Worm (Caenorhabditis elegans) whole organism, L3 larva: ENCODE measurements around the gene W03H9.2.

Experiments used
- R02D3.7 ChIP-seq: fragments of 150-350 bp; optimal IDR thresholded peaks from 2 replicates; lab custom pipeline; 2014; ENCODE audit warnings: missing biosample characterization, missing genetic modification characterization
- ZK546.5 ChIP-seq: sonication (generic microtip); optimal IDR thresholded peaks from 2 replicates; lab custom pipeline; 2017; ENCODE audit warnings: missing biosample characterization, missing genetic modification characterization
- aly-2 ChIP-seq: fragments of 150-350 bp; optimal IDR thresholded peaks from 2 replicates; lab custom pipeline; 2014; ENCODE audit warnings: missing biosample characterization, missing genetic modification characterization
- ama-1 ChIP-seq: fragments of 150-350 bp; optimal IDR thresholded peaks from 2 replicates; lab custom pipeline; 2018
- ceh-28 ChIP-seq: fragments of 150-350 bp; optimal IDR thresholded peaks from 2 replicates; lab custom pipeline; 2014; ENCODE audit warnings: missing biosample characterization, missing genetic modification reagents, missing genetic modification characterization
- ceh-82 ChIP-seq: fragments of 150-350 bp; optimal IDR thresholded peaks from 2 replicates; lab custom pipeline; 2014; ENCODE audit warnings: missing biosample characterization, missing genetic modification characterization
- ceh-9 ChIP-seq: sonication (generic microtip); optimal IDR thresholded peaks from 2 replicates; lab custom pipeline; 2018; ENCODE audit warnings: missing biosample characterization, missing genetic modification characterization
- daf-12 ChIP-seq: fragments of 150-350 bp; optimal IDR thresholded peaks from 2 replicates; lab custom pipeline; 2014; ENCODE audit warnings: missing biosample characterization, missing genetic modification reagents, missing genetic modification characterization
- elt-1 ChIP-seq: fragments of 150-350 bp; optimal IDR thresholded peaks from 2 replicates; lab custom pipeline; 2014; ENCODE audit warnings: missing biosample characterization, missing genetic modification characterization
- elt-3 ChIP-seq, 3 experiments: fragments of 150-350 bp in 1 of 3; sonication (generic microtip) in 2 of 3; optimal IDR thresholded peaks; 2 replicates in 2 of 3; 4 replicates in 1 of 3; lab custom pipeline; 2014 to 2017; ENCODE audit warnings: missing biosample characterization in 3 of 3, missing genetic modification characterization in 3 of 3
- eor-1 ChIP-seq, 2 experiments: fragments of 150-350 bp; optimal IDR thresholded peaks; 2 replicates each; lab custom pipeline; 2014 to 2018; ENCODE audit warnings: missing biosample characterization in 2 of 2, missing genetic modification characterization in 2 of 2
- fkh-10 ChIP-seq: sonication (generic microtip); optimal IDR thresholded peaks from 2 replicates; lab custom pipeline; 2017; ENCODE audit warnings: missing biosample characterization, missing genetic modification reagents, missing genetic modification characterization
- fkh-2 ChIP-seq: fragments of 150-350 bp; optimal IDR thresholded peaks from 2 replicates; lab custom pipeline; 2014; ENCODE audit warnings: missing biosample characterization, missing genetic modification reagents, missing genetic modification characterization
- hmg-11 ChIP-seq: sonication (generic microtip); optimal IDR thresholded peaks from 2 replicates; lab custom pipeline; 2016; ENCODE audit warnings: missing genetic modification characterization, missing compliant biosample characterization
- lin-39 ChIP-seq: fragments of 150-350 bp; optimal IDR thresholded peaks from 2 replicates; lab custom pipeline; 2018; ENCODE audit warnings: missing biosample characterization, missing genetic modification reagents, missing genetic modification characterization
- mdl-1 ChIP-seq: fragments of 150-350 bp; optimal IDR thresholded peaks from 2 replicates; lab custom pipeline; 2014; ENCODE audit warnings: missing biosample characterization, missing genetic modification characterization
- mml-1 ChIP-seq: fragments of 150-350 bp; sonication (generic microtip); optimal IDR thresholded peaks from 3 replicates; lab custom pipeline; 2014; ENCODE audit warnings: missing biosample characterization, missing genetic modification characterization
- nfya-1 ChIP-seq: sonication (generic microtip); optimal IDR thresholded peaks from 2 replicates; lab custom pipeline; 2017; ENCODE audit warnings: missing genetic modification characterization, mild to moderate bottlenecking, missing compliant biosample characterization, antibody characterized with exemption, moderate library complexity; ENCODE audit not compliant: insufficient read depth
- nhr-23 ChIP-seq: fragments of 150-350 bp; optimal IDR thresholded peaks from 2 replicates; lab custom pipeline; 2014; ENCODE audit warnings: missing biosample characterization, missing genetic modification reagents, missing genetic modification characterization
- nhr-237 ChIP-seq: fragments of 150-350 bp; optimal IDR thresholded peaks from 2 replicates; lab custom pipeline; 2014; ENCODE audit warnings: missing biosample characterization, missing genetic modification characterization
- nhr-25 ChIP-seq: sonication (generic microtip); optimal IDR thresholded peaks from 2 replicates; lab custom pipeline; 2017; ENCODE audit warnings: missing biosample characterization, missing genetic modification characterization
- nhr-28 ChIP-seq: fragments of 150-350 bp; optimal IDR thresholded peaks from 2 replicates; lab custom pipeline; 2014; ENCODE audit warnings: missing biosample characterization, missing genetic modification characterization
- nhr-43 ChIP-seq: sonication (generic microtip); optimal IDR thresholded peaks from 2 replicates; lab custom pipeline; 2016; ENCODE audit warnings: mild to moderate bottlenecking, missing genetic modification characterization, missing compliant biosample characterization; ENCODE audit not compliant: poor library complexity, severe bottlenecking
- nhr-67 ChIP-seq: fragments of 150-350 bp; optimal IDR thresholded peaks from 2 replicates; lab custom pipeline; 2014; ENCODE audit warnings: missing biosample characterization, missing genetic modification characterization
- nhr-76 ChIP-seq: fragments of 150-350 bp; sonication (generic microtip); optimal IDR thresholded peaks from 5 replicates; lab custom pipeline; 2014; ENCODE audit warnings: missing biosample characterization, missing genetic modification characterization
- nhr-77 ChIP-seq: fragments of 150-350 bp; optimal IDR thresholded peaks from 2 replicates; lab custom pipeline; 2014; ENCODE audit warnings: missing biosample characterization, missing genetic modification characterization
- pha-4 ChIP-seq: fragments of 150-350 bp; optimal IDR thresholded peaks from 2 replicates; lab custom pipeline; 2014; ENCODE audit warnings: missing biosample characterization, missing genetic modification reagents, missing genetic modification characterization
- pqm-1 ChIP-seq: fragments of 150-350 bp; optimal IDR thresholded peaks from 2 replicates; lab custom pipeline; 2017; ENCODE audit warnings: missing biosample characterization, missing genetic modification characterization, inconsistent platforms
- skn-1 ChIP-seq: fragments of 150-350 bp; optimal IDR thresholded peaks from 2 replicates; lab custom pipeline; 2014; ENCODE audit warnings: missing biosample characterization, missing genetic modification characterization
- snpc-4 ChIP-seq: fragments of 150-350 bp; optimal IDR thresholded peaks from 2 replicates; lab custom pipeline; 2014; ENCODE audit warnings: missing biosample characterization, missing genetic modification characterization
- tbx-2 ChIP-seq: sonication (generic microtip); optimal IDR thresholded peaks from 2 replicates; lab custom pipeline; 2016; ENCODE audit warnings: mild to moderate bottlenecking, missing genetic modification characterization, missing compliant biosample characterization
- unc-39 ChIP-seq: sonication (generic microtip); optimal IDR thresholded peaks from 4 replicates; lab custom pipeline; 2017; ENCODE audit warnings: missing biosample characterization, missing genetic modification characterization
- ztf-11 ChIP-seq: fragments of 150-350 bp; optimal IDR thresholded peaks from 2 replicates; lab custom pipeline; 2014; ENCODE audit warnings: missing biosample characterization, missing genetic modification characterization
- ztf-4 ChIP-seq: fragments of 150-350 bp; optimal IDR thresholded peaks from 2 replicates; lab custom pipeline; 2014; ENCODE audit warnings: missing biosample characterization, missing genetic modification characterization

W03H9.2 gene

DNA sequence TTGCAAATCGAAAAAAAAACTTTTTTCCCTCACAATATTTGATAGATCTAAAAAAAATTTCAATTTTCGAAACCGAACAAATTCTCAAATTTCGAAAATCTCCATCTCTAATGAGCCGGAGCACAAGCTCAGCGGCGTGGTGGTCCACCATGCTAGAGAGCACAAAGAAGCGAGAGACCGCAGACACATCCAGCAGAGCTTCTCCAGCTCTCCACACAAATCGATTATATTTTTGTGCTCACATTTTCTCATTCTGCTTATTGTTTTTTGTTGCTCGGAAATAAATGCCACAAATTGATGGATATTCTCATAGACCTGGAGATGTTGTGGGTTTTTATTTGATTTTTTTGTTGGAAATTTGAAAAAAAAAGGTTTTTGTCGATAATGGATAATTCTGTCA, 41.6 kb downstream of the W03H9.2 start:
- TF ChIP-seq nhr-43 (tag; lab: Kevin White, UChicago) (no peak), skn-1 (tag; lab: Kevin White, UChicago) (no peak), mml-1 (tag; lab: Kevin White, UChicago) (no peak), hmg-11 (tag; lab: Kevin White, UChicago) (peak; percentile 18), ceh-9 (tag; lab: Kevin White, UChicago) (no peak), ceh-28 (tag; lab: Kevin White, UChicago) (peak; percentile 23), nfya-1 (peak; percentile 34), pqm-1 (no peak), lin-39 (tag; lab: Kevin White, UChicago) (no peak), R02D3.7 (tag; lab: Kevin White, UChicago) (no peak), ama-1 (no peak)

DNA sequence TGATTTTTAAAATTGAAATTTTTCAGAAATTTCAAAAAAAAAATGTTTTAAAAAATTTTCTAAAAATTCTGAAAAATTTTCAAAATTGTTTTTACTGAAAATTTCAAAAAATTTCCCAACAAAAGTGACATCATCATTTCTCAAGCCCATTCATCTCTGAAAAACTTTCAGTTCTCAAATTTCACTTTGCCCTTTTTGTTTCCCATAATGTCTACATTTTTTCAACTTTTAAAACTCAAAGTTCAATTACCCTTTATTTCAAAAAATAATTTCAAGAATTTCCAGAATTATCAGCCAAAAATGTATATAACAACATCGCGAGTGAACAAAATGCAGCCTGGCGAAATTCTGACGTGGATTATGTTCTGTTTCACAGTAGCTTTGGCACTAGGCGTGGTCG, 42.7 kb downstream of the W03H9.2 start, which contains the start of gene bkip-1:
TSS of gene bkip-1 (plus strand) at position 301 of the 400 bp plus-strand sequence.
- TF ChIP-seq mdl-1 (tag; lab: Kevin White, UChicago) (no peak), pha-4 (no peak), tbx-2 (tag; lab: Kevin White, UChicago) (no peak), pqm-1 (no peak)

DNA sequence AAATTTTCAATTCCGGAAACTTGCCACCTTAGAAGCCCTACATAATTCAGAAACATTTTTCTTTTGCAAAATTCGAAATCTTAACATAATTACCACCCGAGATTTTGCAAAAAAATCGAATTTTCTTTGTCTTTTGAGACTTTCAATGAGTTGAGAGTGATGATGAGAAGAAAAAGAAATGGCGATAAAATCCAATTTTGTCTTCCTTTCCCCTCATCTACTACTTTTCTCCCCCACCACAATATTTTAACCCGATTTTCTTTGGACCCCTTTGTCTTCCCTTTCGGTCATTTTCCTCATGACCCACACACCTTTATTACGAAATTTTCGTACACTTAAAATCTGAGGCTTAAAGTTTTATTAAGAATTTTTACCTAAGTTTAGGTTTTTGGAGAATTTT, 45.3 kb downstream of the W03H9.2 start:
- no peak for TF ChIP-seq lin-39 (tag; lab: Kevin White, UChicago)
- no peak for TF ChIP-seq elt-1 (tag; lab: Kevin White, UChicago)
- peak; percentile 4 for TF ChIP-seq fkh-10
- no peak for TF ChIP-seq hmg-11 (tag; lab: Kevin White, UChicago)

DNA sequence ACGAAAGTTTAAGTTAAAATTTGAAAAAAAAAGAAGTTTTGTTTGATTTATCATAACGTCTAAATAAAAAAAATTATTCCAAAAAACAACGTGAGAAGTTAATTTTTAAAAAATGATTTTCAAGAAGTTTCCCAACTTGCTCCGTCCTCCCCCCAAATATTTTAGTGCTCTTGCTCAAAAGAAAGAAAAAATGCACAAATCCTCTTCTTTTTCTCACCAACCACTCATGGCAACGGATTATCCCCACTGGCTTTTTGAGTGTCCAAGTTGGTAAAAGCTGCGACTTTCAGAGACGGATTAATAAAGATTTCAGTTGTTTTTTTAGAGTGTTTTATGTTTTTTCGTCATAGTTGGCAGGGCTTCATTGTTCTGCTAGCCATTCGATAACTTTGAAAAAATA, 46.2 kb downstream of the W03H9.2 start, which contains the start of gene Y39G8C.2:
TSS of gene Y39G8C.2 (minus strand) at position 101 of the 400 bp plus-strand sequence.
- no peak for TF ChIP-seq fkh-2 (tag; lab: Kevin White, UChicago)
- no peak for TF ChIP-seq aly-2
- no peak for TF ChIP-seq nhr-28 (tag; lab: Kevin White, UChicago)
- TF ChIP-seq fkh-10: no peak
- TF ChIP-seq, all 47 proteins: peak for 0

DNA sequence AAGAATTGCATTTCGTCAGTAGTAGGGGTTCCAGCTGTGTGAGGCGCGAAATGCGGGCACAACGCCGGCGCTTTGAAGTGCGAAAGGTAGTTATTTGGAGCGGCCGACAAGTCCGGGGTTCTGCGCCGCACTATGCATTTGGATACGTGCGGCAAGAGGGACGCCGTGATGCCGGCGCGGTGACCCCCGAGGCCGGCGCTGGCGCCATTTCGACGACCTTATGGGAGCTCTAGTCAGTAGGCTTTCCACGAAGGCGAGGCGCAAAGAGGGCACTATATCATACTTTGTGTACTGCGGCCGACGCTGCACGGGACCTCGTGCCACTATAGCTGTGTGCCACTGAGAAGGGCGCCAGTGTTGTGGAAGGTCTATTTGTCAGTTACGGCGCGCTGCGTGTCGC, 46.9 kb downstream of the W03H9.2 start:
- TF ChIP-seq R02D3.7 (tag; lab: Kevin White, UChicago): no peak
- no peak for TF ChIP-seq nhr-67 (tag; lab: Kevin White, UChicago)
- no peak for TF ChIP-seq unc-39 (tag; lab: Kevin White, UChicago)
- no peak for TF ChIP-seq nhr-23 (tag; lab: Kevin White, UChicago)
- no peak for TF ChIP-seq ztf-11
- no peak for TF ChIP-seq ztf-4 (tag; lab: Kevin White, UChicago)
- TF ChIP-seq nhr-43 (tag; lab: Kevin White, UChicago): no peak
- no peak for TF ChIP-seq nhr-77 (tag; lab: Kevin White, UChicago)
- no peak for TF ChIP-seq ZK546.5 (tag; lab: Kevin White, UChicago)
- TF ChIP-seq ceh-82 (tag; lab: Kevin White, UChicago): no peak
- TF ChIP-seq eor-1 (tag; optimal IDR thresholded peaks at IDR 0.05; lab: Kevin White, UChicago): no peak
- no peak for TF ChIP-seq hmg-11 (tag; lab: Kevin White, UChicago)
- TF ChIP-seq, all 47 proteins: peak for 0

DNA sequence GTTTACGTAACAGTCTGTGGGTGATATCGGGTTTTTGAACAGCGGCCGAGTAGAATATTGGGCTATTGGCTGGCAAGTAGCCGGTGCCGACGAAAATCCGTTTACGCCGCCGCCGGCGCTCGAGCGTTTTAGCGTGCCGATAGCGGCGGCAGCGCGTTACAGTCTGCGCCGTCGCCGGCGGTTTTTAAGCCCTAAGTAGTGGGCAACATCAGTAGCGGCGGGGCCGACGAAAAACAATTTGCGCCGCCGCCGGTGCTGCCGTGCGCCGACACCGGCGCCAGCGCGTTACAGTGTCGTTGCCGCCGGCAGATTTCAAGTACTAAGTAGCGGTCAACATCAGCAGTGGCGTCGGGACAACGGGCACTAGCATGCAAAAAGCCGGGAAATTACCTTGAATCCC, 47.8 kb downstream of the W03H9.2 start:
- TF ChIP-seq nhr-76 (tag; lab: Kevin White, UChicago) (no peak), snpc-4 (tag; lab: Kevin White, UChicago) (no peak), daf-12 (tag; lab: Kevin White, UChicago) (no peak), elt-3 (tag; optimal IDR thresholded peaks at IDR 0.05; lab: Kevin White, UChicago) (no peak)

DNA sequence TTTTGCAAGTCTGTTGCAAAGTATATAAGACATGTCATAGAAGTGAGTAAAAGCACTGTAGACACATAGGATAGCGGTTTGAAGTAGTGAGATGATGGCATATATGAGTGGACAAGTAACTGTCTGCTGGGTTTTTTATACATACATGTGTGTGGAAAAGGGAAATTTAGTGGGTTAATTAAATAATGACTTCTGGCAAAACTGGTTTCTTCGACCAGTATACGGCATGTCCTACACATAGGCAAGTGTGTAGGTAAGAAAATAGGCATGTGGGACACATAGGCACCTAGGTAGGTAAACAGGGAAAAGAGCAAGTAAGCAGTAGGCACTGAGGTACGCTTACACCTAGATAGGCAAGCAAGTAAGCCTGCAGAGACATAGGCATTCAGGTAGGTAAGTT, 49.1 kb downstream of the W03H9.2 start, which contains the start of gene col-87:
TSS of gene col-87 (minus strand) at position 101 of the 400 bp plus-strand sequence.
- TF ChIP-seq snpc-4 (tag; lab: Kevin White, UChicago) (no peak), aly-2 (no peak), nhr-76 (tag; lab: Kevin White, UChicago) (no peak), nfya-1 (no peak), pqm-1 (no peak), nhr-25 (tag; lab: Kevin White, UChicago) (no peak), nhr-237 (no peak)
- TF ChIP-seq, all 47 proteins: peak for 0
